Fruit fly (Drosophila melanogaster) whole organism, embryonic: ENCODE measurements around the gene dls.

Experiments
- Bteb2 ChIP-seq: fragments of 200-800 bp; sonication (Bioruptor generic); optimal IDR thresholded peaks from 2 replicates; lab custom pipeline; 2016; ENCODE audit warnings: missing biosample characterization, missing genetic modification characterization
- CG10209 ChIP-seq: fragments of 200-800 bp; sonication (Bioruptor generic); optimal IDR thresholded peaks from 3 replicates; lab custom pipeline; 2017; ENCODE audit warnings: missing biosample characterization, mild to moderate bottlenecking, missing genetic modification characterization, missing genetic modification reagents
- CG10654 ChIP-seq: fragments of 200-800 bp; sonication (Bioruptor generic); optimal IDR thresholded peaks from 2 replicates; lab custom pipeline; 2016; ENCODE audit warnings: missing biosample characterization, missing genetic modification characterization
- CG11504 ChIP-seq: fragments of 200-800 bp; sonication (Bioruptor generic); optimal IDR thresholded peaks from 3 replicates; lab custom pipeline; 2019; ENCODE audit warnings: missing biosample characterization, mild to moderate bottlenecking, missing genetic modification characterization, moderate library complexity
- CG11695 ChIP-seq: fragments of 200-800 bp; sonication (Bioruptor generic); IDR thresholded peaks from 3 replicates; pipeline ENCODE4 v1.3.6; 2022; ENCODE audit warnings: missing biosample characterization, missing genetic modification characterization
- CG13296 ChIP-seq: fragments of 200-800 bp; sonication (Bioruptor generic); optimal IDR thresholded peaks from 3 replicates; lab custom pipeline; 2018; ENCODE audit warnings: missing biosample characterization, mild to moderate bottlenecking, missing genetic modification characterization
- CG13775 ChIP-seq: fragments of 200-800 bp; sonication (Bioruptor generic); optimal IDR thresholded peaks from 3 replicates; lab custom pipeline; 2017; ENCODE audit warnings: missing biosample characterization, mild to moderate bottlenecking, missing genetic modification characterization
- CG16779 ChIP-seq: fragments of 200-800 bp; sonication (Bioruptor generic); IDR thresholded peaks from 2 replicates; pipeline ENCODE4 v1.3.6; 2022; ENCODE audit warnings: missing biosample characterization, missing genetic modification characterization
- CG18476 ChIP-seq: fragments of 200-800 bp; sonication (Bioruptor generic); optimal IDR thresholded peaks from 2 replicates; lab custom pipeline; 2016; ENCODE audit warnings: missing biosample characterization, mild to moderate bottlenecking, missing genetic modification characterization
- CG2120 ChIP-seq: fragments of 200-800 bp; sonication (Bioruptor generic); optimal IDR thresholded peaks from 3 replicates; lab custom pipeline; 2016; ENCODE audit warnings: missing biosample characterization, missing genetic modification characterization
- CG2889 ChIP-seq: fragments of 200-800 bp; sonication (Bioruptor generic); IDR thresholded peaks from 3 replicates; pipeline ENCODE4 v1.3.6; 2022; ENCODE audit warnings: missing biosample characterization, missing genetic modification characterization
- CG32767 ChIP-seq: fragments of 200-800 bp; sonication (Bioruptor generic); IDR thresholded peaks from 2 replicates; pipeline ENCODE4 v1.3.6; 2022; ENCODE audit warnings: missing biosample characterization, missing genetic modification characterization
- CG3847 ChIP-seq: fragments of 200-800 bp; sonication (Bioruptor generic); IDR thresholded peaks from 2 replicates; pipeline ENCODE4 v1.3.6; 2022; ENCODE audit warnings: missing biosample characterization, missing genetic modification characterization
- CG3995 ChIP-seq: fragments of 200-800 bp; sonication (Bioruptor generic); optimal IDR thresholded peaks from 3 replicates; lab custom pipeline; 2016; ENCODE audit warnings: missing biosample characterization, missing genetic modification characterization
- CG4328 ChIP-seq: fragments of 200-800 bp; sonication (Bioruptor generic); optimal IDR thresholded peaks from 3 replicates; lab custom pipeline; 2017; ENCODE audit warnings: missing biosample characterization, missing genetic modification reagents, missing genetic modification characterization
- CG4360 ChIP-seq: fragments of 200-800 bp; sonication (Bioruptor generic); IDR thresholded peaks from 2 replicates; pipeline ENCODE4 v1.3.6; 2022; ENCODE audit warnings: missing biosample characterization, missing genetic modification characterization
- CG4404 ChIP-seq: fragments of 200-800 bp; sonication (Bioruptor generic); IDR thresholded peaks from 2 replicates; pipeline ENCODE4 v1.3.6; 2022; ENCODE audit warnings: missing biosample characterization, missing genetic modification characterization
- CG6254 ChIP-seq: fragments of 200-800 bp; sonication (Bioruptor generic); optimal IDR thresholded peaks from 3 replicates; lab custom pipeline; 2017; ENCODE audit warnings: mild to moderate bottlenecking, missing biosample characterization, missing genetic modification reagents, missing genetic modification characterization
- CG7556 ChIP-seq: fragments of 200-800 bp; sonication (Bioruptor generic); optimal IDR thresholded peaks from 2 replicates; lab custom pipeline; 2017; ENCODE audit warnings: missing biosample characterization, mild to moderate bottlenecking, missing genetic modification characterization
- CG8478 ChIP-seq: fragments of >200 bp; optimal IDR thresholded peaks from 2 replicates; lab custom pipeline; 2018
- CG8765 ChIP-seq: fragments of 200-800 bp; sonication (Bioruptor generic); IDR thresholded peaks from 2 replicates; pipeline ENCODE4 v1.3.6; 2022; ENCODE audit warnings: missing biosample characterization, missing genetic modification characterization
- Dfd ChIP-seq, 2 experiments: fragments of >200 bp; optimal IDR thresholded peaks; 2 replicates each; lab custom pipeline; 2017; ENCODE audit warnings: missing biosample characterization in 2 of 2, missing genetic modification characterization in 2 of 2
- Dip3 ChIP-seq: fragments of 200-800 bp; sonication (Bioruptor generic); optimal IDR thresholded peaks from 3 replicates; lab custom pipeline; 2016; ENCODE audit warnings: missing biosample characterization, missing genetic modification characterization
- E2f2 ChIP-seq: fragments of 200-800 bp; sonication (Bioruptor generic); IDR thresholded peaks from 2 replicates; pipeline ENCODE4 v1.3.6; 2022; ENCODE audit warnings: missing biosample characterization, missing genetic modification characterization
- Eip74EF ChIP-seq, 2 experiments: fragments of 200-800 bp in 1 of 2; fragments of >200 bp in 1 of 2; sonication (Bioruptor generic) in 1 of 2; optimal IDR thresholded peaks; 2 replicates each; lab custom pipeline; 2017 to 2019; ENCODE audit warnings: missing biosample characterization in 2 of 2, missing genetic modification characterization in 2 of 2, mild to moderate bottlenecking in 1 of 2, moderate library complexity in 1 of 2
- Fer2 ChIP-seq: fragments of 200-800 bp; sonication (Bioruptor generic); optimal IDR thresholded peaks from 2 replicates; lab custom pipeline; 2018; ENCODE audit warnings: missing biosample characterization, mild to moderate bottlenecking, missing genetic modification characterization, moderate library complexity
- Mrtf ChIP-seq: fragments of 200-800 bp; sonication (Bioruptor generic); IDR thresholded peaks from 3 replicates; pipeline ENCODE4 v1.3.6; 2022; ENCODE audit warnings: missing biosample characterization, missing genetic modification characterization
- Sin3A ChIP-seq: fragments of >200 bp; optimal IDR thresholded peaks from 2 replicates; lab custom pipeline; 2018
- Sox102F ChIP-seq: fragments of 200-800 bp; sonication (Bioruptor generic); optimal IDR thresholded peaks from 2 replicates; lab custom pipeline; 2018; ENCODE audit warnings: missing biosample characterization, mild to moderate bottlenecking, missing genetic modification characterization, moderate library complexity
- Taf1 ChIP-seq: fragments of 200-800 bp; sonication (Bioruptor generic); IDR thresholded peaks from 2 replicates; pipeline ENCODE4 v1.3.6; 2022; ENCODE audit warnings: missing biosample characterization, missing genetic modification characterization
- bab2 ChIP-seq: fragments of 200-800 bp; sonication (Bioruptor generic); optimal IDR thresholded peaks from 2 replicates; lab custom pipeline; 2016; ENCODE audit warnings: missing biosample characterization, missing genetic modification characterization
- bigmax ChIP-seq: fragments of 200-800 bp; sonication (Bioruptor generic); optimal IDR thresholded peaks from 2 replicates; lab custom pipeline; 2018; ENCODE audit warnings: missing biosample characterization, mild to moderate bottlenecking, missing genetic modification characterization
- chinmo ChIP-seq: fragments of 200-800 bp; sonication (Bioruptor generic); IDR thresholded peaks from 4 replicates; pipeline ENCODE4 v1.3.6; 2022; ENCODE audit warnings: missing biosample characterization, missing genetic modification characterization; ENCODE audit not compliant: partially characterized antibody
- crol ChIP-seq: fragments of 200-800 bp; sonication (Bioruptor generic); IDR thresholded peaks from 2 replicates; pipeline ENCODE4 v1.3.6; 2022; ENCODE audit warnings: missing biosample characterization, missing genetic modification characterization
- emc ChIP-seq: fragments of 200-800 bp; sonication (Bioruptor generic); optimal IDR thresholded peaks from 2 replicates; lab custom pipeline; 2016; ENCODE audit warnings: missing biosample characterization, missing genetic modification characterization
- ems ChIP-seq: fragments of 200-800 bp; sonication (Bioruptor generic); optimal IDR thresholded peaks from 3 replicates; lab custom pipeline; 2016; ENCODE audit warnings: missing biosample characterization, missing genetic modification characterization
- gce ChIP-seq: fragments of 200-800 bp; sonication (Bioruptor generic); IDR thresholded peaks from 3 replicates; pipeline ENCODE4 v1.3.6; 2022; ENCODE audit warnings: missing biosample characterization, missing genetic modification characterization
- gcm ChIP-seq: fragments of 200-800 bp; sonication (Bioruptor generic); optimal IDR thresholded peaks from 2 replicates; lab custom pipeline; 2019; ENCODE audit warnings: missing biosample characterization, mild to moderate bottlenecking, missing genetic modification characterization, moderate library complexity
- ham ChIP-seq: fragments of 200-800 bp; sonication (Bioruptor generic); IDR thresholded peaks from 2 replicates; pipeline ENCODE4 v1.3.6; 2022; ENCODE audit warnings: missing biosample characterization, missing genetic modification characterization
- nerfin-2 ChIP-seq: fragments of 200-800 bp; sonication (Bioruptor generic); IDR thresholded peaks from 2 replicates; pipeline ENCODE4 v1.3.6; 2022; ENCODE audit warnings: missing biosample characterization, missing genetic modification characterization; ENCODE audit not compliant: partially characterized antibody
- org-1 ChIP-seq: fragments of 200-800 bp; sonication (Bioruptor generic); optimal IDR thresholded peaks from 2 replicates; lab custom pipeline; 2017; ENCODE audit warnings: missing biosample characterization, missing genetic modification characterization
- p53 ChIP-seq: fragments of 200-800 bp; sonication (Bioruptor generic); optimal IDR thresholded peaks from 2 replicates; lab custom pipeline; 2016; ENCODE audit warnings: missing biosample characterization, missing genetic modification characterization
- pfk ChIP-seq: fragments of 200-800 bp; sonication (Bioruptor generic); optimal IDR thresholded peaks from 2 replicates; lab custom pipeline; 2018; ENCODE audit warnings: missing biosample characterization, mild to moderate bottlenecking, missing genetic modification characterization, moderate library complexity
- pzg ChIP-seq: fragments of 200-800 bp; sonication (Bioruptor generic); optimal IDR thresholded peaks from 3 replicates; lab custom pipeline; 2018; ENCODE audit warnings: missing biosample characterization, mild to moderate bottlenecking, missing genetic modification characterization, moderate library complexity
- repo ChIP-seq: fragments of 200-800 bp; sonication (Bioruptor generic); optimal IDR thresholded peaks from 2 replicates; lab custom pipeline; 2016; ENCODE audit warnings: missing biosample characterization, missing genetic modification characterization
- sens-2 ChIP-seq: fragments of 200-800 bp; sonication (Bioruptor generic); IDR thresholded peaks from 2 replicates; pipeline ENCODE4 v1.3.6; 2022; ENCODE audit warnings: missing biosample characterization, missing genetic modification characterization
- sima ChIP-seq: fragments of 200-800 bp; sonication (Bioruptor generic); optimal IDR thresholded peaks from 2 replicates; lab custom pipeline; 2016; ENCODE audit warnings: missing biosample characterization, missing genetic modification characterization
- sna ChIP-seq: fragments of 200-800 bp; sonication (Bioruptor generic); IDR thresholded peaks from 2 replicates; pipeline ENCODE4 v1.3.6; 2022; ENCODE audit warnings: missing biosample characterization, missing genetic modification characterization; ENCODE audit not compliant: partially characterized antibody
- usp ChIP-seq: fragments of >200 bp; optimal IDR thresholded peaks from 2 replicates; lab custom pipeline; 2017; ENCODE audit warnings: missing biosample characterization, missing genetic modification characterization
- zfh2 ChIP-seq: fragments of 200-800 bp; sonication (Bioruptor generic); optimal IDR thresholded peaks from 2 replicates; lab custom pipeline; 2016; ENCODE audit warnings: missing biosample characterization, missing genetic modification characterization

The dls gene

dm6 chr3L:16157251-16158190 is 43.6 kb upstream of the dls start (continued):
- TF ChIP-seq ham (GFP tag; lab: Robert Waterston, UW) (no peak), CG8478 (lab: Kevin White, UChicago) (no peak), Sox102F (peak; percentile 67), gcm (peak; percentile 44), CG13775 (GFP tag; lab: Kevin White, UChicago) (peak; percentile 41), CG18476 (no peak), sima (GFP tag; lab: Kevin White, UChicago) (no peak), CG2120 (peak; percentile 72), CG10209 (GFP tag; lab: Kevin White, UChicago) (peak; percentile 50), pzg (no peak), CG3847 (no peak; the same call in 1 of the 2 replicates), CG32767 (peak; percentile 9; the same call in 1 of the 2 replicates), E2f2 (0 out of 2 replicates have a peak, but pooled peaks have one; percentile 19), CG4404 (GFP tag; lab: Robert Waterston, UW) (no peak), CG3995 (GFP tag; lab: Kevin White, UChicago) (peak; percentile 3), CG4328 (no peak), zfh2 (GFP tag; lab: Kevin White, UChicago) (peak; percentile 18), Bteb2 (GFP tag; lab: Kevin White, UChicago) (peak; percentile 44), Taf1 (GFP tag; lab: Robert Waterston, UW) (no peak), CG2889 (no peak), CG8765 (GFP tag; lab: Robert Waterston, UW) (no peak), bab2 (GFP tag; lab: Kevin White, UChicago) (no peak), CG10654 (peak; percentile 16), Dfd (GFP tag; optimal IDR thresholded peaks at IDR 0.05; lab: Kevin White, UChicago) (no peak), Eip74EF (GFP tag; optimal IDR thresholded peaks at IDR 0.05; lab: Kevin White, UChicago) (peak in 1 of 2 experiments; percentile 28), CG4360 (GFP tag; lab: Robert Waterston, UW) (0 out of 2 replicates have a peak, but pooled peaks have one; percentile 25), crol (GFP tag; lab: Robert Waterston, UW) (no peak), CG6254 (peak; percentile 30), p53 (no peak), gce (no peak; the same call in 2 of the 3 replicates), nerfin-2 (no peak), ems (GFP tag; lab: Kevin White, UChicago) (peak; percentile 28), sna (GFP tag; lab: Robert Waterston, UW) (no peak), chinmo (GFP tag; lab: Robert Waterston, UW) (no peak), CG7556 (GFP tag; lab: Kevin White, UChicago) (peak; percentile 80), CG16779 (GFP tag; lab: Robert Waterston, UW) (no peak), Dip3 (GFP tag; lab: Kevin White, UChicago) (peak; percentile 2), Sin3A (lab: Kevin White, UChicago) (no peak), org-1 (GFP tag; lab: Kevin White, UChicago) (peak; percentile 48), sens-2 (no peak), Fer2 (tag; lab: Kevin White, UChicago) (peak; percentile 15), emc (GFP tag; lab: Kevin White, UChicago) (no peak), Mrtf (GFP tag; lab: Robert Waterston, UW) (no peak), CG11504 (tag; lab: Kevin White, UChicago) (peak; percentile 80), usp (GFP tag; lab: Kevin White, UChicago) (no peak), pfk (GFP tag; lab: Kevin White, UChicago) (no peak), bigmax (GFP tag; lab: Kevin White, UChicago) (no peak), CG13296 (peak; percentile 11), repo (GFP tag; lab: Kevin White, UChicago) (no peak), CG11695 (GFP tag; lab: Robert Waterston, UW) (peak; percentile 57; the same call in 1 of the 3 replicates)
